Worm (Caenorhabditis elegans): ENCODE measurements around the gene F14B8.4.
A peak's percentile ranks its signal among the peaks of the same experiment; 100 is the strongest.

Gene F14B8.4

ce11 chrX:6867707-6868106, 32.0 kb downstream of the F14B8.4 start (continued):
- 0 out of 2 replicates have a peak, but pooled peaks have one; percentile 18 for TF ChIP-seq nfya-2 (GFP tag; IDR thresholded peaks at IDR 0.05)
- TF ChIP-seq ceh-91 (GFP tag; IDR thresholded peaks at IDR 0.05): no peak
- peak; percentile 84; the same call in 1 of the 2 replicates for TF ChIP-seq bed-2 (GFP tag; IDR thresholded peaks at IDR 0.05)
- TF ChIP-seq F49E8.2 (tag; optimal IDR thresholded peaks at IDR 0.05; ENCODE audit: insufficient read depth): peak; percentile 14
- peak; percentile 86 for TF ChIP-seq ztf-25 (GFP tag; IDR thresholded peaks at IDR 0.05)
- peak; percentile 82 for TF ChIP-seq hrde-1 (tag; optimal IDR thresholded peaks at IDR 0.05; ENCODE audit: borderline replicate concordance)
- TF ChIP-seq Y56A3A.18 (GFP tag; IDR thresholded peaks at IDR 0.05): peak; percentile 97
- TF ChIP-seq ztf-26 (tag; optimal IDR thresholded peaks at IDR 0.05): peak; percentile 65
- TF ChIP-seq dpff-1 (tag; optimal IDR thresholded peaks at IDR 0.05): no peak
- TF ChIP-seq let-607 (tag; optimal IDR thresholded peaks at IDR 0.05): peak; percentile 61 to 62
- TF ChIP-seq hsf-1 (GFP tag; IDR thresholded peaks at IDR 0.05): peak; percentile 56; the same call in 1 of the 2 replicates
- TF ChIP-seq attf-3 (GFP tag; conservative IDR thresholded peaks at IDR 0.05): no peak
- TF ChIP-seq chd-7 (tag; optimal IDR thresholded peaks at IDR 0.05): peak; percentile 84
- peak; percentile 91 for TF ChIP-seq nfyb-1 (GFP tag; IDR thresholded peaks at IDR 0.05)
- peak; percentile 95 for TF ChIP-seq ceh-79 (tag; optimal IDR thresholded peaks at IDR 0.05)
- peak; percentile 30 for TF ChIP-seq F55B11.4 (tag; optimal IDR thresholded peaks at IDR 0.05; ENCODE audit: borderline replicate concordance, insufficient read depth)
- peak; percentile 33 for TF ChIP-seq F57C9.4 (tag; optimal IDR thresholded peaks at IDR 0.05)
- TF ChIP-seq mel-28 (tag; optimal IDR thresholded peaks at IDR 0.05; ENCODE audit: borderline replicate concordance): no peak
- peak; percentile 57 for TF ChIP-seq F23B12.7 (tag; optimal IDR thresholded peaks at IDR 0.05; ENCODE audit: insufficient read depth)
- TF ChIP-seq bed-1 (GFP tag; IDR thresholded peaks at IDR 0.05): 0 out of 2 replicates have a peak, but pooled peaks have one; percentile 66
- peak; percentile 68; the same call in 1 of the 2 replicates for TF ChIP-seq Y95B8A.8 (GFP tag; IDR thresholded peaks at IDR 0.05)
- TF ChIP-seq pha-4 (tag; optimal IDR thresholded peaks at IDR 0.05): no peak
- TF ChIP-seq madf-8 (GFP tag; conservative IDR thresholded peaks at IDR 0.05): no peak
- TF ChIP-seq F39B2.1 (GFP tag; IDR thresholded peaks at IDR 0.05): 0 out of 2 replicates have a peak, but pooled peaks have one; percentile 31
- TF ChIP-seq attf-5 (GFP tag; optimal IDR thresholded peaks at IDR 0.05): peak; percentile 57
- no peak for TF ChIP-seq egl-18 (GFP tag; IDR thresholded peaks at IDR 0.05)
- TF ChIP-seq ztf-3 (GFP tag; optimal IDR thresholded peaks at IDR 0.05): no peak
- TF ChIP-seq nhr-27 (tag; optimal IDR thresholded peaks at IDR 0.05): peak; percentile 64
- peak; percentile 73 for TF ChIP-seq madf-6 (GFP tag; IDR thresholded peaks at IDR 0.05)
- no peak for TF ChIP-seq xnd-1 (tag; optimal IDR thresholded peaks at IDR 0.05)
- TF ChIP-seq unc-62 (GFP tag; optimal IDR thresholded peaks at IDR 0.05): no peak
- peak; percentile 35 for TF ChIP-seq fkh-3 (tag; optimal IDR thresholded peaks at IDR 0.05)
- TF ChIP-seq lsy-27 (tag; optimal IDR thresholded peaks at IDR 0.05; ENCODE audit: borderline replicate concordance, insufficient read depth): no peak
- TF ChIP-seq pbrm-1 (GFP tag; IDR thresholded peaks at IDR 0.05): peak; percentile 83

ce11 chrX:6866900-6867299, 32.8 kb downstream of the F14B8.4 start:
- TF ChIP-seq die-1 (tag; optimal IDR thresholded peaks at IDR 0.05) (peak; percentile 17), hlh-26 (GFP tag; conservative IDR thresholded peaks at IDR 0.05) (no peak), ccch-3 (GFP tag; optimal IDR thresholded peaks at IDR 0.05) (no peak), lin-54 (GFP tag; optimal IDR thresholded peaks at IDR 0.05) (no peak), ceh-58 (GFP tag; IDR thresholded peaks at IDR 0.05) (no peak), B0261.1 (tag; optimal IDR thresholded peaks at IDR 0.05) (peak; percentile 60), tbp1 (GFP tag; optimal IDR thresholded peaks at IDR 0.05) (peak; percentile 82), lin-26 (GFP tag; IDR thresholded peaks at IDR 0.05) (peak; percentile 60; the same call in 1 of the 2 replicates), nfya-2 (GFP tag; IDR thresholded peaks at IDR 0.05) (no peak), rpc-1 (optimal IDR thresholded peaks at IDR 0.05) (peak; percentile 48), rpc-1 (tag; optimal IDR thresholded peaks at IDR 0.05) (peak; percentile 54), hmg-1.2 (GFP tag; IDR thresholded peaks at IDR 0.05) (peak; percentile 98)

All from whole organism, young adult.